Worm (Caenorhabditis elegans): Measurements from ENCODE around the gene F56D5.3.

- TF ChIP-seq ekl-4 (GFP tag; IDR thresholded peaks at IDR 0.05) = no peak
- no peak for TF ChIP-seq pha-4 (tag; optimal IDR thresholded peaks at IDR 0.05)
- TF ChIP-seq snpc-1.3 (tag; optimal IDR thresholded peaks at IDR 0.05; ENCODE audit: insufficient read depth) = no peak
- TF ChIP-seq sdz-38 (tag; optimal IDR thresholded peaks at IDR 0.05) = no peak
- no peak for TF ChIP-seq sea-2 (GFP tag; IDR thresholded peaks at IDR 0.05)
- TF ChIP-seq nhr-120 (GFP tag; IDR thresholded peaks at IDR 0.05) = no peak
- no peak for TF ChIP-seq attf-5 (GFP tag; optimal IDR thresholded peaks at IDR 0.05)
- TF ChIP-seq snpc-4 (GFP tag; optimal IDR thresholded peaks at IDR 0.05) = no peak
- TF ChIP-seq snpc-4 (tag; optimal IDR thresholded peaks at IDR 0.05) = no peak
- TF ChIP-seq dox-1 (GFP tag; IDR thresholded peaks at IDR 0.05) = no peak
Measured at ce11 chrIV:9376550-9376949, 20.8 kb upstream of the F56D5.3 start.

Measured in whole organism, young adult.